Worm (Caenorhabditis elegans): ENCODE measurements around the gene C09B8.8.

- TF ChIP-seq sdc-2 (tag; optimal IDR thresholded peaks at IDR 0.05): no peak
- no peak for TF ChIP-seq unc-55 (GFP tag; optimal IDR thresholded peaks at IDR 0.05)
- TF ChIP-seq K09A11.1 (tag; optimal IDR thresholded peaks at IDR 0.05; ENCODE audit: insufficient read depth): no peak
- peak; percentile 3 for TF ChIP-seq tbx-2 (tag; optimal IDR thresholded peaks at IDR 0.05)
- no peak for TF ChIP-seq nhr-11 (tag; optimal IDR thresholded peaks at IDR 0.05)
Observed at ce11 chrX:6041995-6042481, 26.7 kb downstream of the C09B8.8 start.
